Worm (Caenorhabditis elegans) whole organism, L3 larva: Measurements from ENCODE around the gene Y51H7C.9.
A peak's percentile ranks its signal among the peaks of the same experiment; 100 is the strongest.

Experiments
- R02D3.7 ChIP-seq: fragments of 150-350 bp; optimal IDR thresholded peaks from 2 replicates; lab custom pipeline; 2014; ENCODE audit warnings: missing biosample characterization, missing genetic modification characterization
- ZK546.5 ChIP-seq: sonication (generic microtip); optimal IDR thresholded peaks from 2 replicates; lab custom pipeline; 2017; ENCODE audit warnings: missing biosample characterization, missing genetic modification characterization
- aly-2 ChIP-seq: fragments of 150-350 bp; optimal IDR thresholded peaks from 2 replicates; lab custom pipeline; 2014; ENCODE audit warnings: missing biosample characterization, missing genetic modification characterization
- ceh-16 ChIP-seq: sonication (generic microtip); optimal IDR thresholded peaks from 2 replicates; lab custom pipeline; 2017; ENCODE audit warnings: missing biosample characterization, missing genetic modification characterization
- ceh-28 ChIP-seq: fragments of 150-350 bp; optimal IDR thresholded peaks from 2 replicates; lab custom pipeline; 2014; ENCODE audit warnings: missing biosample characterization, missing genetic modification reagents, missing genetic modification characterization
- ceh-9 ChIP-seq: sonication (generic microtip); optimal IDR thresholded peaks from 2 replicates; lab custom pipeline; 2018; ENCODE audit warnings: missing biosample characterization, missing genetic modification characterization
- daf-12 ChIP-seq: fragments of 150-350 bp; optimal IDR thresholded peaks from 2 replicates; lab custom pipeline; 2014; ENCODE audit warnings: missing biosample characterization, missing genetic modification reagents, missing genetic modification characterization
- elt-2 ChIP-seq: sonication (generic microtip); optimal IDR thresholded peaks from 2 replicates; lab custom pipeline; 2016; ENCODE audit warnings: missing genetic modification reagents, mild to moderate bottlenecking, missing genetic modification characterization, missing compliant biosample characterization
- elt-3 ChIP-seq, 3 experiments: fragments of 150-350 bp in 1 of 3; sonication (generic microtip) in 2 of 3; optimal IDR thresholded peaks; 2 replicates in 2 of 3; 4 replicates in 1 of 3; lab custom pipeline; 2014 to 2017; ENCODE audit warnings: missing biosample characterization in 3 of 3, missing genetic modification characterization in 3 of 3
- hmg-11 ChIP-seq: sonication (generic microtip); optimal IDR thresholded peaks from 2 replicates; lab custom pipeline; 2016; ENCODE audit warnings: missing genetic modification characterization, missing compliant biosample characterization
- lin-15B ChIP-seq: fragments of 150-350 bp; optimal IDR thresholded peaks from 2 replicates; lab custom pipeline; 2014; ENCODE audit warnings: missing biosample characterization, missing genetic modification characterization
- lin-39 ChIP-seq: fragments of 150-350 bp; optimal IDR thresholded peaks from 2 replicates; lab custom pipeline; 2018; ENCODE audit warnings: missing biosample characterization, missing genetic modification reagents, missing genetic modification characterization
- mdl-1 ChIP-seq: fragments of 150-350 bp; optimal IDR thresholded peaks from 2 replicates; lab custom pipeline; 2014; ENCODE audit warnings: missing biosample characterization, missing genetic modification characterization
- nfya-1 ChIP-seq: sonication (generic microtip); optimal IDR thresholded peaks from 2 replicates; lab custom pipeline; 2017; ENCODE audit warnings: missing genetic modification characterization, mild to moderate bottlenecking, missing compliant biosample characterization, antibody characterized with exemption, moderate library complexity; ENCODE audit not compliant: insufficient read depth
- nhr-11 ChIP-seq: fragments of 150-350 bp; optimal IDR thresholded peaks from 2 replicates; lab custom pipeline; 2014; ENCODE audit warnings: missing biosample characterization, missing genetic modification characterization
- nhr-12 ChIP-seq: fragments of 150-350 bp; optimal IDR thresholded peaks from 2 replicates; lab custom pipeline; 2014; ENCODE audit warnings: missing biosample characterization, missing genetic modification characterization
- nhr-23 ChIP-seq: fragments of 150-350 bp; optimal IDR thresholded peaks from 2 replicates; lab custom pipeline; 2014; ENCODE audit warnings: missing biosample characterization, missing genetic modification reagents, missing genetic modification characterization
- nhr-237 ChIP-seq: fragments of 150-350 bp; optimal IDR thresholded peaks from 2 replicates; lab custom pipeline; 2014; ENCODE audit warnings: missing biosample characterization, missing genetic modification characterization
- nhr-25 ChIP-seq: sonication (generic microtip); optimal IDR thresholded peaks from 2 replicates; lab custom pipeline; 2017; ENCODE audit warnings: missing biosample characterization, missing genetic modification characterization
- nhr-28 ChIP-seq: fragments of 150-350 bp; optimal IDR thresholded peaks from 2 replicates; lab custom pipeline; 2014; ENCODE audit warnings: missing biosample characterization, missing genetic modification characterization
- nhr-43 ChIP-seq: sonication (generic microtip); optimal IDR thresholded peaks from 2 replicates; lab custom pipeline; 2016; ENCODE audit warnings: mild to moderate bottlenecking, missing genetic modification characterization, missing compliant biosample characterization; ENCODE audit not compliant: poor library complexity, severe bottlenecking
- nhr-76 ChIP-seq: fragments of 150-350 bp; sonication (generic microtip); optimal IDR thresholded peaks from 5 replicates; lab custom pipeline; 2014; ENCODE audit warnings: missing biosample characterization, missing genetic modification characterization
- nhr-77 ChIP-seq: fragments of 150-350 bp; optimal IDR thresholded peaks from 2 replicates; lab custom pipeline; 2014; ENCODE audit warnings: missing biosample characterization, missing genetic modification characterization
- pha-4 ChIP-seq: fragments of 150-350 bp; optimal IDR thresholded peaks from 2 replicates; lab custom pipeline; 2014; ENCODE audit warnings: missing biosample characterization, missing genetic modification reagents, missing genetic modification characterization
- pqm-1 ChIP-seq: fragments of 150-350 bp; optimal IDR thresholded peaks from 2 replicates; lab custom pipeline; 2017; ENCODE audit warnings: missing biosample characterization, missing genetic modification characterization, inconsistent platforms
- skn-1 ChIP-seq: fragments of 150-350 bp; optimal IDR thresholded peaks from 2 replicates; lab custom pipeline; 2014; ENCODE audit warnings: missing biosample characterization, missing genetic modification characterization
- snpc-4 ChIP-seq: fragments of 150-350 bp; optimal IDR thresholded peaks from 2 replicates; lab custom pipeline; 2014; ENCODE audit warnings: missing biosample characterization, missing genetic modification characterization
- tbx-2 ChIP-seq: sonication (generic microtip); optimal IDR thresholded peaks from 2 replicates; lab custom pipeline; 2016; ENCODE audit warnings: mild to moderate bottlenecking, missing genetic modification characterization, missing compliant biosample characterization
- unc-62 ChIP-seq: fragments of 150-350 bp; sonication (generic microtip); optimal IDR thresholded peaks from 4 replicates; lab custom pipeline; 2014; ENCODE audit warnings: missing biosample characterization, missing genetic modification reagents, missing genetic modification characterization
- ztf-11 ChIP-seq: fragments of 150-350 bp; optimal IDR thresholded peaks from 2 replicates; lab custom pipeline; 2014; ENCODE audit warnings: missing biosample characterization, missing genetic modification characterization
- ztf-4 ChIP-seq: fragments of 150-350 bp; optimal IDR thresholded peaks from 2 replicates; lab custom pipeline; 2014; ENCODE audit warnings: missing biosample characterization, missing genetic modification characterization

Gene Y51H7C.9

DNA sequence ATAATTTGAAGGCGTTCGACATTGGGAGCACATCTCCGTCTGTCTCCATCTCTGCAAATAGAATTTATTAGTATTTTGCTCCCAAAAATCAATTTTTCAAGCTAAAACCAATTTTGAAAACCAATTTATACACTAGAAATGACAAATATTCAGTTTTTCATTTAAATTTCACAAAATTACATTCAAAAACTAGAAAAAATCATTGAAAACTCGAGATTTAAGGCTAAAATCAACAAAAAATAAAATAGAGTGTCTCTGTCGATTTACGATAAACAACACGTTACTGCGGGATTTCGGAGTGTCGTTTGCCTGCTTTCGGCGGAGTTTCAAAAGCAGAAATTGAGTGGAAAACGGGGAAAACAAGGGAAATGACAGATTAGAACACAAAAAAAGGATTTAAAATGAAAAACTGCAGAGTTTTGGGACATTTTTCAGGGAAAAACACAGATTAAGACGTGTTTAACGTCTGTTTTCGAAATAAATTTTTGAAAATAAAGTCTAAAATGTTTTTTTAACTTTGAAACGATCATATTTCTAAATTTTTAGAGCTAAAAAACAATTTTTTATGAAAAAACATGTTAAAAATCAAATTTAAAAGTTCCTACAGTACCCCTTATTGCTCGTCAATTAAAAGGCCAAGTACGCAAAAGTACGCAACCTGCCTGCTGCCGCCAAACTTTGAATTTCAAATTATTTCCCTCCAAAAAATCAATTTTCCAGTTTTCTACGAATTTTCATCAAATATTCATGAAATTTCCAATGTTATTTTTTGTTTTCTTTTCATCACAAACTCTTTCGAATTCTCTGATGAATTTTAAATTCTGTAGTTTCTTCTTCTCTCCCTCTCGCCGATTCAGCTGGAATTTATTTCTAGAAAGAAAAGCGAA lies 26.4 kb upstream of the Y51H7C.9 start, which contains the start of gene nol-6:
Gene nol-6 (minus strand): TSS at position 51 of the 887 bp plus-strand sequence.
- no peak for TF ChIP-seq nhr-43 (tag; lab: Kevin White, UChicago)
- TF ChIP-seq aly-2 (tag; lab: Kevin White, UChicago), result no peak
- TF ChIP-seq lin-15B, result peak; percentile 46
- no peak for TF ChIP-seq ztf-4 (tag; lab: Kevin White, UChicago)
- TF ChIP-seq unc-62 (GFP tag; lab: Kevin White, UChicago), result no peak
- peak; percentile 56 for TF ChIP-seq nfya-1 (tag; lab: Kevin White, UChicago)
- peak; percentile 93 for TF ChIP-seq R02D3.7 (tag; lab: Kevin White, UChicago)
- no peak for TF ChIP-seq nhr-12 (tag; lab: Kevin White, UChicago)
- no peak for TF ChIP-seq ceh-9 (tag; lab: Kevin White, UChicago)
- peak; percentile 5 for TF ChIP-seq nhr-23 (tag; lab: Kevin White, UChicago)
- TF ChIP-seq pha-4 (tag; lab: Kevin White, UChicago), result peak; percentile 61
- TF ChIP-seq pqm-1, result no peak
- no peak for TF ChIP-seq nhr-25

DNA sequence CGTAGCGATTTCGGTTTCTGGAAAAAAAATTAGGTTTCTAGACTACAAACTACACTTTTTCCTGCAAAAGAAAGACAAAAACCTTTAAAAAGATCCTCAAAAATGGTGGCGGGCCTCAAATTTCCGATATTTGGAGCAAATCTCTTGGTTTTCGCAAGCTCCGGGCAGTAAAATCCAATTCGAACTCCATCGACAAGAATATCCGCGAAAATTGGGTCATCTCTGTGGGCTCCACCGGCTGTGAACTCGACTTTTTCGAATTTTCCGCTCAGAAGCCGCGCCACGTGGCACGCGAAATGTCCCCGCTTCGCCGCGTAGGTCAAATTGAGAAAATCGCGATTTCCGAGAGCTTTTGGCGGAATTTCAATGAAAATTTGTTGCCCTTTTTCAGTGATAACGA lies 25.4 kb upstream of the Y51H7C.9 start:
- no peak for TF ChIP-seq lin-39 (tag; lab: Kevin White, UChicago)
- no peak for TF ChIP-seq nhr-11 (tag; lab: Kevin White, UChicago)
- TF ChIP-seq hmg-11 (tag; lab: Kevin White, UChicago), result no peak
- TF ChIP-seq ceh-16, result no peak
- TF ChIP-seq nhr-25, result no peak
- TF ChIP-seq ztf-4 (tag; lab: Kevin White, UChicago), result no peak
- TF ChIP-seq ztf-11 (tag; lab: Kevin White, UChicago), result no peak
- TF ChIP-seq snpc-4 (tag; lab: Kevin White, UChicago), result no peak
- no peak for TF ChIP-seq ZK546.5 (tag; lab: Kevin White, UChicago)
- no peak for TF ChIP-seq R02D3.7 (tag; lab: Kevin White, UChicago)
- TF ChIP-seq skn-1 (tag; lab: Kevin White, UChicago), result no peak
- TF ChIP-seq ceh-9 (tag; lab: Kevin White, UChicago), result no peak
- TF ChIP-seq nfya-1 (tag; lab: Kevin White, UChicago), result no peak
- no peak for TF ChIP-seq daf-12 (tag; lab: Kevin White, UChicago)

DNA sequence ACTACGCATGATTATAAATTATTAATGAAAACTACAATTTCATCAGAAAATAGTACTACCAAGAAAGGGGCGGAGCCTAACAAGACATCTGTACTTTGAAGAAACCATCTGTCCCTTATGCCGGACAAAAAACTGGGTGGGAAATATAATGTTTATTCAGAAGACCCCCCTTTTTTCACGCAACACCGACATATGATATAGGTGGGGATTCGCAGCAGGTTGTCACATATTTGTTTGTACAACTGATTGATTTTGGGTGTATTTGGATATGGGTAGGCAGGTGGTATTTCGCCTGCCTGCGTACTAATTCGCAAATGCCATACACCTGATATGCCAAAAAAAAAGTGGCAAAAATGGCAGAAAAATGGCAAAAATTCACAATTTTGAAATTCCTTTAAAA lies 12.4 kb upstream of the Y51H7C.9 start, which contains the start of gene Y51H7C.10:
Gene Y51H7C.10 (minus strand): TSS at position 101 of the 400 bp plus-strand sequence.
- TF ChIP-seq nfya-1 (tag; lab: Kevin White, UChicago), result no peak
- no peak for TF ChIP-seq snpc-4 (tag; lab: Kevin White, UChicago)
- TF ChIP-seq aly-2 (tag; lab: Kevin White, UChicago), result no peak
- TF ChIP-seq unc-62 (GFP tag; lab: Kevin White, UChicago), result no peak
- TF ChIP-seq pqm-1, result no peak
- no peak for TF ChIP-seq tbx-2 (tag; lab: Kevin White, UChicago)
- no peak for TF ChIP-seq R02D3.7 (tag; lab: Kevin White, UChicago)
- no peak for TF ChIP-seq elt-3 (tag; optimal IDR thresholded peaks at IDR 0.05; lab: Kevin White, UChicago)
- TF ChIP-seq pha-4 (tag; lab: Kevin White, UChicago), result no peak
- no peak for TF ChIP-seq nhr-12 (tag; lab: Kevin White, UChicago)
- TF ChIP-seq elt-2 (tag; lab: Kevin White, UChicago), result no peak
- TF ChIP-seq mdl-1 (tag; lab: Kevin White, UChicago), result no peak
- TF ChIP-seq nhr-23 (tag; lab: Kevin White, UChicago), result no peak
- no peak for TF ChIP-seq daf-12 (tag; lab: Kevin White, UChicago)
- TF ChIP-seq nhr-77, result no peak
- TF ChIP-seq ztf-11 (tag; lab: Kevin White, UChicago), result no peak
- no peak for TF ChIP-seq nhr-76 (tag; lab: Kevin White, UChicago)
- no peak for TF ChIP-seq ceh-9 (tag; lab: Kevin White, UChicago)
- TF ChIP-seq nhr-28 (tag; lab: Kevin White, UChicago), result no peak

DNA sequence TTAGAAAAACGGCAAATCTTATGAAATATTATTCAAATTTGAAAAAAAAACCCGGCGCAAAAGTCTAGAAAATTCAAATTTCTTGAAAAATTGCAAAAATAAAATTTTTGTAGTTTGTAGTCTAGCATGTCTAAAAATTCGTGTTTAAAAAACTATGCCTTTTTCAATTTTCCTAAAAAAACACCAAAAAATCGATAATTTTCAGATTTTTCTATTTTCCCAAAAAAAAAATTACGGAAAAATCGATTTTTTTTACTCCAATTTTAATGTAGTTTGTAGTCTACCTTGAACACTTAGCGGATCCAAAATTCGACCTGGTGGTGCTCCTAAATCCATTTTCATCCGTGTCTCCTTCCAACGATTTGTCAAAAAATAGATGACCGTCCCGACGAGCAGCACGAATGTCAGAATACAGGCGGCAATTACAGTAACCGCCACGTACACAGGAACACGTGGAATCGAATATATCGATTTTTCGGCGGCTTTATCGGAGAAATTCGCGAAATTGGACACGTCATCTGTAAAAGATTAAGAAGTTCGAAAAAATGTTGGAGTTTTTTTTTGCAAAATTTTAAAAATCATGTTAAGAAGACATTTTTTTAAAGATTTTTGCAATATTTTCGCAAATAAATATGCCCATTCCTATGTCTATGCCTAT lies 9.7 kb upstream of the Y51H7C.9 start:
- no peak for TF ChIP-seq nhr-237 (tag; lab: Kevin White, UChicago)
- peak; percentile 55 for TF ChIP-seq ceh-28 (tag; lab: Kevin White, UChicago)
